Worm (Caenorhabditis elegans): Measurements from ENCODE around the gene mab-7.
A peak's percentile ranks its signal among the peaks of the same experiment; 100 is the strongest.

The mab-7 gene

DNA sequence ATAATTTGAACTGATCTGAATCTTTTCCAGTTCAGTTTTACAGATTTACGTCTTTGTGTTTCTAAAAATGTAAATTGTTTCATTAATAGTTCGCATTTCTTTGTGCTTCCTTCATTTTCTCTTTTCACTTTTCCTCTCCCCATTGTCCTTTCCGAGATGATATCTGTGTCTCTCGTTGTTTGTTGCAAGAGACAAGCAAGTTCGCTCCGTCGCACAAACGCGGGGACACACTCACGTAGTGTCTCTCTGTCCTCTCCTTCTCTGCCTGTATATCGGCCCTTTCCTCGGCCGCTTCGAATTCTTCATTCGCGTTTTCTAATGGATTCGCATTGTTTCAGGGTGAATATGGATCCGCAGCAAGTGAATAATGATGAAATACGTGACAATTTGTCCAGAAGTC is 20.9 kb downstream of the mab-7 start, which contains the start of gene ZC13.1 (continued):
- TF ChIP-seq zip-11 (GFP tag; IDR thresholded peaks at IDR 0.05) (no peak), dmd-8 (GFP tag; IDR thresholded peaks at IDR 0.05) (no peak), mxl-2 (GFP tag; conservative IDR thresholded peaks at IDR 0.05) (no peak), fkh-10 (GFP tag; optimal IDR thresholded peaks at IDR 0.05) (peak; percentile 66), madf-5 (GFP tag; IDR thresholded peaks at IDR 0.05) (no peak), unc-39 (tag; optimal IDR thresholded peaks at IDR 0.05) (no peak), Y5F2A.4 (GFP tag; optimal IDR thresholded peaks at IDR 0.05) (no peak), set-16 (GFP tag; IDR thresholded peaks at IDR 0.05) (no peak), pqm-1 (tag; optimal IDR thresholded peaks at IDR 0.05) (peak; percentile 65), mdt-29 (GFP tag; IDR thresholded peaks at IDR 0.05) (no peak), nhr-76 (tag; optimal IDR thresholded peaks at IDR 0.05) (no peak), ceh-28 (tag; optimal IDR thresholded peaks at IDR 0.05) (no peak), ZK546.5 (tag; optimal IDR thresholded peaks at IDR 0.05) (no peak), hlh-30 (tag; optimal IDR thresholded peaks at IDR 0.05; ENCODE audit: insufficient read depth) (peak; percentile 50), Y48G9A.11 (GFP tag; IDR thresholded peaks at IDR 0.05) (no peak), nhr-77 (tag; optimal IDR thresholded peaks at IDR 0.05) (peak; percentile 81), lin-38 (GFP tag; IDR thresholded peaks at IDR 0.05) (peak; percentile 89), ces-1 (GFP tag; optimal IDR thresholded peaks at IDR 0.05) (no peak), ceh-32 (tag; optimal IDR thresholded peaks at IDR 0.05; ENCODE audit: poor library complexity) (no peak), F10B5.3 (tag; optimal IDR thresholded peaks at IDR 0.05) (no peak), tra-1 (GFP tag; IDR thresholded peaks at IDR 0.05) (no peak), zfp-2 (tag; optimal IDR thresholded peaks at IDR 0.05) (no peak), nhr-25 (tag; optimal IDR thresholded peaks at IDR 0.05; ENCODE audit: borderline replicate concordance, insufficient read depth) (no peak), tag-97 (GFP tag; IDR thresholded peaks at IDR 0.05) (no peak), Y75B8A.6 (GFP tag; IDR thresholded peaks at IDR 0.05) (no peak), egl-43 (GFP tag; IDR thresholded peaks at IDR 0.05) (0 out of 2 replicates have a peak, but pooled peaks have one; percentile 5), lin-29 (GFP tag; IDR thresholded peaks at IDR 0.05) (no peak), T20F7.1 (GFP tag; optimal IDR thresholded peaks at IDR 0.05) (peak; percentile 1), daf-8 (GFP tag; IDR thresholded peaks at IDR 0.05) (no peak), ceh-44 (GFP tag; IDR thresholded peaks at IDR 0.05) (no peak), daf-19 (GFP tag; conservative IDR thresholded peaks at IDR 0.05) (no peak), dmd-9 (GFP tag; IDR thresholded peaks at IDR 0.05) (no peak), lsy-2 (tag; optimal IDR thresholded peaks at IDR 0.05) (peak in 1 of 2 experiments; percentile 81), mdl-1 (tag; optimal IDR thresholded peaks at IDR 0.05) (peak in 1 of 2 experiments; percentile 45), pha-4 (GFP tag; IDR thresholded peaks at IDR 0.05) (no peak), pha-4 (tag; optimal IDR thresholded peaks at IDR 0.05) (peak; percentile 38), aha-1 (tag) (peak; percentile 99), snpc-1.2 (GFP tag; IDR thresholded peaks at IDR 0.05) (no peak), nhr-237 (tag; optimal IDR thresholded peaks at IDR 0.05) (no peak), rbr-2 (tag; optimal IDR thresholded peaks at IDR 0.05) (peak; percentile 61), dmd-6 (GFP tag; IDR thresholded peaks at IDR 0.05) (0 out of 2 replicates have a peak, but pooled peaks have one; percentile 30), F37D6.2 (tag; optimal IDR thresholded peaks at IDR 0.05) (no peak), ZK337.2 (GFP tag; IDR thresholded peaks at IDR 0.05) (no peak), nhr-42 (GFP tag; IDR thresholded peaks at IDR 0.05) (no peak), ama-1 (optimal IDR thresholded peaks at IDR 0.05) (peak; percentile 35), mes-2 (tag; optimal IDR thresholded peaks at IDR 0.05; ENCODE audit: poor library complexity, severe bottlenecking) (peak; percentile 81), madf-9 (GFP tag; conservative IDR thresholded peaks at IDR 0.05) (no peak), nhr-41 (GFP tag; IDR thresholded peaks at IDR 0.05) (no peak), nhr-28 (tag; optimal IDR thresholded peaks at IDR 0.05) (peak; percentile 84), arid-1 (GFP tag; conservative IDR thresholded peaks at IDR 0.05) (no peak), spr-3 (GFP tag; optimal IDR thresholded peaks at IDR 0.05) (no peak), skn-1 (tag; optimal IDR thresholded peaks at IDR 0.05) (no peak)
